Worm (Caenorhabditis elegans): ENCODE measurements around the gene hch-1.

DNA sequence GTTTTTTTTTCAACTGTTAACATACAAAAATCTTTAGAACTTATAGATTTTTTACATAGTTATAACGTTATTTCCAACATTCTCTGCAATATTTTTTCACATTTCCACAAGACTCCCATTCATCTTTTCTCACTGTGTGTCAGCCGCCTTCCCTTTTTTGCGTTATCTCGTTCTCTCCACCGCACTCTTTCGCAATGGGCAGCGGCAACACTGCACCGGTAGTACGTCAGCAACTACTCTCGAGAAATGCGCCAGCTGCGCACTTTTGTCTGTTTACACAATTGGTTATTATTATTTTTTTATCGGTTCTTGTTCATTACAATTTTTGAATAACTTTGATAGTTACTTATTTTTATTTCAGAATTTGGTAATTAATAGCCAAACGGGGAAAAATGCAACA is 47.2 kb upstream of the hch-1 start, which contains the start of gene C05G5.2:
- TF ChIP-seq ztf-4 (tag; optimal IDR thresholded peaks at IDR 0.05) (peak; percentile 14), ztf-11 (tag; optimal IDR thresholded peaks at IDR 0.05) (peak in 1 of 2 experiments; percentile 4), nhr-11 (tag; optimal IDR thresholded peaks at IDR 0.05) (no peak)
